Worm (Caenorhabditis elegans) whole organism, L1 larva: ENCODE results near the gene Y54G2A.72.
A peak's percentile ranks its signal among the peaks of the same experiment; 100 is the strongest.

Experiments used
- Y116A8C.19 ChIP-seq: sonication (generic microtip); optimal IDR thresholded peaks from 2 replicates; lab custom pipeline; 2016; ENCODE audit warnings: missing compliant biosample characterization, missing genetic modification characterization, borderline replicate concordance
- ama-1 ChIP-seq: fragments of 150-350 bp; optimal IDR thresholded peaks from 2 replicates; lab custom pipeline; 2014
- ceh-82 ChIP-seq, 3 experiments: fragments of 150-350 bp in 1 of 3; sonication (generic microtip) in 2 of 3; optimal IDR thresholded peaks; 2 replicates each; lab custom pipeline; 2014 to 2017; ENCODE audit warnings: missing biosample characterization in 3 of 3, missing genetic modification characterization in 3 of 3
- dpl-1 ChIP-seq, 3 experiments: fragments of 150-350 bp in 2 of 3; sonication (generic microtip) in 1 of 3; optimal IDR thresholded peaks; 2 replicates each; lab custom pipeline; 2014 to 2017; ENCODE audit warnings: missing biosample characterization in 3 of 3, missing genetic modification characterization in 3 of 3, missing genetic modification reagents in 3 of 3
- dsc-1 ChIP-seq: sonication (generic microtip); optimal IDR thresholded peaks from 2 replicates; lab custom pipeline; 2016; ENCODE audit warnings: mild to moderate bottlenecking, missing genetic modification characterization, missing compliant biosample characterization
- efl-1 ChIP-seq, 4 experiments: fragments of 150-350 bp; optimal IDR thresholded peaks in 3 of 4; peaks in 1 of 4; 1 replicate in 1 of 4; 2 replicates in 3 of 4; lab custom pipeline; 2014; ENCODE audit warnings: missing biosample characterization in 2 of 4, missing genetic modification characterization in 2 of 4, missing genetic modification reagents in 2 of 4
- egl-13 ChIP-seq: sonication (generic microtip); optimal IDR thresholded peaks from 2 replicates; lab custom pipeline; 2016; ENCODE audit warnings: missing genotype, missing genetic modification reagents, missing genetic modification characterization, missing compliant biosample characterization
- fkh-10 ChIP-seq: sonication (generic microtip); optimal IDR thresholded peaks from 2 replicates; lab custom pipeline; 2017; ENCODE audit warnings: missing biosample characterization, missing genetic modification reagents, missing genetic modification characterization
- fkh-4 ChIP-seq: sonication (generic microtip); optimal IDR thresholded peaks from 2 replicates; lab custom pipeline; 2016; ENCODE audit warnings: missing compliant biosample characterization, missing genetic modification characterization, borderline replicate concordance
- fkh-8 ChIP-seq: sonication (generic microtip); optimal IDR thresholded peaks from 2 replicates; lab custom pipeline; 2016; ENCODE audit warnings: mild to moderate bottlenecking, missing genetic modification characterization, missing compliant biosample characterization
- fos-1 ChIP-seq: fragments of 150-350 bp; optimal IDR thresholded peaks from 2 replicates; lab custom pipeline; 2014; ENCODE audit warnings: missing biosample characterization, missing genetic modification characterization
- hlh-17 ChIP-seq: fragments of 200-800 bp; sonication (Bioruptor generic); optimal IDR thresholded peaks from 2 replicates; lab custom pipeline; 2018; ENCODE audit warnings: missing genetic modification characterization, mild to moderate bottlenecking, missing compliant biosample characterization, moderate library complexity, borderline replicate concordance
- irx-1 ChIP-seq: sonication (generic microtip); optimal IDR thresholded peaks from 2 replicates; lab custom pipeline; 2016; ENCODE audit warnings: missing genetic modification characterization, missing compliant biosample characterization
- isw-1 ChIP-seq: fragments of 200-800 bp; sonication (Bioruptor generic); IDR thresholded peaks from 2 replicates; pipeline ENCODE4 v1.3.6; 2022; ENCODE audit warnings: missing genetic modification characterization, missing compliant biosample characterization
- lin-14 ChIP-seq: fragments of 200-800 bp; sonication (Bioruptor generic); optimal IDR thresholded peaks from 2 replicates; lab custom pipeline; 2018; ENCODE audit warnings: mild to moderate bottlenecking, missing genetic modification characterization, moderate library complexity, missing compliant biosample characterization
- lin-15B ChIP-seq: fragments of 150-350 bp; sonication (generic microtip); optimal IDR thresholded peaks from 3 replicates; lab custom pipeline; 2014; ENCODE audit warnings: missing biosample characterization, missing genetic modification characterization
- lin-35 ChIP-seq, 2 experiments: fragments of 150-350 bp; optimal IDR thresholded peaks; 2 replicates each; lab custom pipeline; 2014; ENCODE audit warnings: missing biosample characterization in 2 of 2, missing genetic modification characterization in 2 of 2, missing genetic modification reagents in 2 of 2
- lin-39 ChIP-seq: fragments of 150-350 bp; optimal IDR thresholded peaks from 2 replicates; lab custom pipeline; 2014; ENCODE audit warnings: missing biosample characterization, missing genetic modification reagents, missing genetic modification characterization
- lsy-2 ChIP-seq, 2 experiments: fragments of 150-350 bp; optimal IDR thresholded peaks; 2 replicates each; lab custom pipeline; 2014; ENCODE audit warnings: missing biosample characterization in 2 of 2, missing genetic modification characterization in 2 of 2
- mab-9 ChIP-seq: fragments of 200-800 bp; sonication (Bioruptor generic); IDR thresholded peaks from 2 replicates; pipeline ENCODE4 v1.3.6; 2022; ENCODE audit warnings: missing genetic modification reagents, missing genetic modification characterization, missing compliant biosample characterization
- mef-2 ChIP-seq: fragments of 150-350 bp; optimal IDR thresholded peaks from 2 replicates; lab custom pipeline; 2014; ENCODE audit warnings: missing biosample characterization, missing genetic modification characterization
- mep-1 ChIP-seq: fragments of 150-350 bp; optimal IDR thresholded peaks from 2 replicates; lab custom pipeline; 2014; ENCODE audit warnings: missing biosample characterization, missing genetic modification characterization
- nhr-12 ChIP-seq: sonication (generic microtip); optimal IDR thresholded peaks from 2 replicates; lab custom pipeline; 2017; ENCODE audit warnings: missing biosample characterization, missing genetic modification characterization
- nhr-19 ChIP-seq: fragments of 200-800 bp; sonication (Bioruptor generic); conservative IDR thresholded peaks from 2 replicates; pipeline ENCODE4 v1.3.6; 2022; ENCODE audit warnings: missing genetic modification characterization, missing compliant biosample characterization
- nhr-20 ChIP-seq: sonication (generic microtip); optimal IDR thresholded peaks from 2 replicates; lab custom pipeline; 2016; ENCODE audit warnings: mild to moderate bottlenecking, missing genetic modification characterization, missing compliant biosample characterization
- nhr-28 ChIP-seq: fragments of 150-350 bp; optimal IDR thresholded peaks from 2 replicates; lab custom pipeline; 2014; ENCODE audit warnings: missing biosample characterization, missing genetic modification characterization
- nhr-47 ChIP-seq: sonication (generic microtip); optimal IDR thresholded peaks from 2 replicates; lab custom pipeline; 2016; ENCODE audit warnings: mild to moderate bottlenecking, missing genetic modification characterization, moderate library complexity, missing compliant biosample characterization
- nhr-71 ChIP-seq: sonication (generic microtip); optimal IDR thresholded peaks from 2 replicates; lab custom pipeline; 2016; ENCODE audit warnings: mild to moderate bottlenecking, missing genetic modification characterization, moderate library complexity, missing compliant biosample characterization
- nhr-76 ChIP-seq: sonication (generic microtip); optimal IDR thresholded peaks from 2 replicates; lab custom pipeline; 2017; ENCODE audit warnings: missing biosample characterization, missing genetic modification characterization
- nhr-85 ChIP-seq: sonication (generic microtip); peaks from one replicate; lab custom pipeline; 2016; ENCODE audit warnings: missing genetic modification characterization, inconsistent platforms, missing compliant biosample characterization
- pag-3 ChIP-seq: sonication (generic microtip); optimal IDR thresholded peaks from 2 replicates; lab custom pipeline; 2017; ENCODE audit warnings: missing genetic modification characterization, mild to moderate bottlenecking, missing compliant biosample characterization, antibody characterized with exemption, borderline replicate concordance; ENCODE audit not compliant: insufficient read depth
- rnt-1 ChIP-seq: sonication (generic microtip); optimal IDR thresholded peaks from 2 replicates; lab custom pipeline; 2016; ENCODE audit warnings: mild to moderate bottlenecking, missing genetic modification characterization, moderate library complexity, missing compliant biosample characterization
- snu-23 ChIP-seq: sonication (generic microtip); optimal IDR thresholded peaks from 2 replicates; lab custom pipeline; 2016; ENCODE audit warnings: missing genetic modification characterization, missing compliant biosample characterization
- swsn-7 ChIP-seq: sonication (generic microtip); optimal IDR thresholded peaks from 2 replicates; lab custom pipeline; 2016; ENCODE audit warnings: missing genetic modification characterization, missing compliant biosample characterization
- tbx-2 ChIP-seq: sonication (generic microtip); optimal IDR thresholded peaks from 2 replicates; lab custom pipeline; 2016; ENCODE audit warnings: missing genetic modification characterization, missing compliant biosample characterization
- unc-30 ChIP-seq: sonication (generic microtip); optimal IDR thresholded peaks from 2 replicates; lab custom pipeline; 2017; ENCODE audit warnings: missing biosample characterization, missing genetic modification characterization
- unc-86 ChIP-seq: sonication (generic microtip); optimal IDR thresholded peaks from 2 replicates; lab custom pipeline; 2016; ENCODE audit warnings: missing genetic modification characterization, missing compliant biosample characterization
- xbp-1 ChIP-seq: sonication (generic microtip); optimal IDR thresholded peaks from 2 replicates; lab custom pipeline; 2016; ENCODE audit warnings: missing genetic modification characterization, missing compliant biosample characterization
- ztf-4 ChIP-seq: fragments of 150-350 bp; optimal IDR thresholded peaks from 2 replicates; lab custom pipeline; 2014; ENCODE audit warnings: missing biosample characterization, missing genetic modification characterization

Y54G2A.72 gene

DNA sequence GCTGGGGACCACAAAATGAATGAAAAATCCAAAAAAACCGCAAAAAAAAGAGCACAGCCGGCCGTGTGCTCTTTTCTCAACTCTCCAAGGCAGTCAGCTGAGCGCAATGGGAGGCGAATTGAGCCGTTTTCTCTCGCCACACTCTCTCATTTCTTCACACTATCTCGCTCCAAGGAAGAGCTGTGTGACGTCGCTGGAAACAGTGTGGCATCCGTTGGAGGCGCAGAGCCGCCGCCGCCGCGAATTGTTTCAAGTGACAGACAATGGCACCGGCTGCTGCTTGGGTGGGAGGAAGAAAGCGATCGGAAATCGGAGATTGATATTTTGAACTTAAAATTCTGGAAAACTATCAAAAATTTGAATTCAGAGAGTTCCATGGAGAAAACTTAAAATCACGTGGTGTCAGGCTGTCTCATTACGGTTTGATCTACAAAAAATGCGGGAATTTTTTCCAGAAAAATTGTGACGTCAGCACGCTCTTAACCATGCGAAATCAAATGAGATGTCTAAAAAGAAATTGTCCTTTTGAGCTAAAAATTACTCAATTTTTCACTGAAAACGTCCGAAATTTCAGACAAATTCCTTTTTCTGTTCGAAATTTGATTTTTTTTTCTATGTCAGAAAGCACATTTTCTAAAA lies 1.8 kb upstream of the Y54G2A.72 start:
- no peak for TF ChIP-seq nhr-28 (tag; lab: Kevin White, UChicago)
- TF ChIP-seq Y116A8C.19 (tag; lab: Kevin White, UChicago): no peak
- no peak for TF ChIP-seq mef-2 (tag; lab: Kevin White, UChicago)
- peak; percentile 56 for TF ChIP-seq tbx-2
- TF ChIP-seq dsc-1 (tag; lab: Kevin White, UChicago): peak; percentile 25
- TF ChIP-seq lin-39 (tag; lab: Kevin White, UChicago): peak; percentile 9
- peak in 1 of 3 experiments; percentile 42 for TF ChIP-seq ceh-82 (tag; optimal IDR thresholded peaks at IDR 0.05; lab: Kevin White, UChicago)
- no peak for TF ChIP-seq ztf-4
- peak; percentile 40 for TF ChIP-seq fkh-10
- TF ChIP-seq mab-9 (GFP tag; lab: Robert Waterston, UW): no peak
- peak; percentile 27 for TF ChIP-seq unc-86 (tag; lab: Kevin White, UChicago)
- TF ChIP-seq efl-1 (optimal IDR thresholded peaks at IDR 0.05; lab: Kevin White, UChicago): peak; percentile 47 to 53
- peak; percentile 27 to 92 for TF ChIP-seq efl-1 (GFP tag; optimal IDR thresholded peaks at IDR 0.05 in 1 of 2; lab: Kevin White, UChicago)
- TF ChIP-seq lin-35 (GFP tag; optimal IDR thresholded peaks at IDR 0.05; lab: Kevin White, UChicago): peak; percentile 1 to 47
- peak; percentile 64 for TF ChIP-seq snu-23 (GFP tag; lab: Kevin White, UChicago)
- peak; percentile 19 for TF ChIP-seq egl-13 (tag; lab: Kevin White, UChicago)
- TF ChIP-seq fkh-4 (tag; lab: Kevin White, UChicago): no peak
- TF ChIP-seq dpl-1 (GFP tag; optimal IDR thresholded peaks at IDR 0.05; lab: Kevin White, UChicago): peak in 2 of 3 experiments; percentile 17 to 26
- no peak for TF ChIP-seq nhr-12 (tag; lab: Kevin White, UChicago)
- peak; percentile 51 for TF ChIP-seq nhr-20 (tag; lab: Kevin White, UChicago)
- peak; percentile 80 for TF ChIP-seq nhr-71 (tag; lab: Kevin White, UChicago)
- no peak for TF ChIP-seq nhr-76 (tag; lab: Kevin White, UChicago)
- peak; percentile 64 for TF ChIP-seq nhr-47
- peak; percentile 47 for TF ChIP-seq nhr-19 (GFP tag; lab: Robert Waterston, UW)
- peak; percentile 42; the same call in 1 of the 2 replicates for TF ChIP-seq isw-1
- TF ChIP-seq irx-1 (tag; lab: Kevin White, UChicago): peak; percentile 25
- TF ChIP-seq rnt-1 (tag; lab: Kevin White, UChicago): peak; percentile 87
- TF ChIP-seq fos-1 (tag; lab: Kevin White, UChicago): no peak
- no peak for TF ChIP-seq lin-15B (tag; lab: Kevin White, UChicago)
- TF ChIP-seq fkh-8 (tag; lab: Kevin White, UChicago): peak; percentile 23
- TF ChIP-seq mep-1 (tag; lab: Kevin White, UChicago): peak; percentile 36
- peak; percentile 65 for TF ChIP-seq xbp-1 (tag; lab: Kevin White, UChicago)
- TF ChIP-seq swsn-7 (tag; lab: Kevin White, UChicago): peak; percentile 60
- TF ChIP-seq lin-14 (GFP tag; lab: Kevin White, UChicago): peak; percentile 89
- TF ChIP-seq pag-3 (tag; lab: Kevin White, UChicago): peak; percentile 95
- peak; percentile 31 for TF ChIP-seq ama-1 (lab: Kevin White, UChicago)
- peak; percentile 43 to 52 for TF ChIP-seq lsy-2 (tag; optimal IDR thresholded peaks at IDR 0.05; lab: Kevin White, UChicago)
- no peak for TF ChIP-seq nhr-85
- TF ChIP-seq, all 84 proteins: peak for 26

ce11 chrIV:2776733-2777132 lies 1.2 kb upstream of the Y54G2A.72 start:
- TF ChIP-seq hlh-17 (GFP tag; lab: Kevin White, UChicago) (no peak), nhr-85 (peak; percentile 56), unc-30 (tag; lab: Kevin White, UChicago) (no peak), fkh-4 (tag; lab: Kevin White, UChicago) (no peak), irx-1 (tag; lab: Kevin White, UChicago) (no peak)
